Worm (Caenorhabditis elegans) whole organism, L1 larva: Measurements from ENCODE around the gene B0546.3.

Experiments used
- C34B4.2 ChIP-seq: sonication (generic microtip); optimal IDR thresholded peaks from 2 replicates; lab custom pipeline; 2017; ENCODE audit warnings: mild to moderate bottlenecking, missing genetic modification characterization, missing compliant biosample characterization
- elt-2 ChIP-seq: sonication (generic microtip); optimal IDR thresholded peaks from 2 replicates; lab custom pipeline; 2016; ENCODE audit warnings: missing genetic modification characterization, mild to moderate bottlenecking, inconsistent platforms, missing compliant biosample characterization, missing genetic modification reagents
- hlh-4 ChIP-seq: sonication (generic microtip); optimal IDR thresholded peaks from 2 replicates; lab custom pipeline; 2016; ENCODE audit warnings: mild to moderate bottlenecking, missing genetic modification characterization, missing compliant biosample characterization
- lin-13 ChIP-seq: fragments of 150-350 bp; optimal IDR thresholded peaks from 2 replicates; lab custom pipeline; 2014; ENCODE audit warnings: missing biosample characterization, missing genetic modification reagents, missing genetic modification characterization
- snpc-4 ChIP-seq: fragments of 150-350 bp; optimal IDR thresholded peaks from 2 replicates; lab custom pipeline; 2014; ENCODE audit warnings: missing biosample characterization, missing genetic modification characterization
- unc-130 ChIP-seq: fragments of 150-350 bp; optimal IDR thresholded peaks from 2 replicates; lab custom pipeline; 2017; ENCODE audit warnings: missing biosample characterization, missing genetic modification characterization, inconsistent platforms
- zip-4 ChIP-seq: fragments of 200-800 bp; sonication (Bioruptor generic); optimal IDR thresholded peaks from 2 replicates; lab custom pipeline; 2018; ENCODE audit warnings: mild to moderate bottlenecking, missing genetic modification characterization, moderate library complexity, missing compliant biosample characterization
- ztf-11 ChIP-seq, 2 experiments: sonication (generic microtip); optimal IDR thresholded peaks; 2 replicates each; lab custom pipeline; 2016 to 2017; ENCODE audit warnings: missing genetic modification characterization in 2 of 2, missing biosample characterization in 1 of 2, missing compliant biosample characterization in 1 of 2

- TF ChIP-seq lin-13, result peak; percentile 92
- TF ChIP-seq unc-130 (tag; lab: Kevin White, UChicago), result no peak
- TF ChIP-seq C34B4.2 (tag; lab: Kevin White, UChicago), result no peak
- TF ChIP-seq hlh-4 (tag; lab: Kevin White, UChicago), result no peak
- peak; percentile 86 for TF ChIP-seq elt-2
- peak in 1 of 2 experiments; percentile 83 for TF ChIP-seq ztf-11 (tag; optimal IDR thresholded peaks at IDR 0.05; lab: Kevin White, UChicago)
- TF ChIP-seq zip-4, result peak; percentile 74
- peak; percentile 54 for TF ChIP-seq snpc-4
Measured at ce11 chrIV:3384593-3384992, 2.0 kb upstream of the B0546.3 start.
